Worm (Caenorhabditis elegans) whole organism, L2 larva: ENCODE data around the gene dgk-3.

Experiments used
- C34F6.9 ChIP-seq: fragments of 150-350 bp; optimal IDR thresholded peaks from 2 replicates; lab custom pipeline; 2014; ENCODE audit warnings: missing biosample characterization, missing genetic modification characterization
- F13H6.1 ChIP-seq: sonication (generic microtip); optimal IDR thresholded peaks from 2 replicates; lab custom pipeline; 2016; ENCODE audit warnings: missing genetic modification characterization, missing compliant biosample characterization
- Y55F3AM.14 ChIP-seq: fragments of 200-800 bp; sonication (Bioruptor generic); optimal IDR thresholded peaks from 2 replicates; lab custom pipeline; 2018; ENCODE audit warnings: mild to moderate bottlenecking, missing genetic modification characterization, missing compliant biosample characterization
- ZK546.5 ChIP-seq: sonication (generic microtip); optimal IDR thresholded peaks from 2 replicates; lab custom pipeline; 2017; ENCODE audit warnings: missing biosample characterization, missing genetic modification characterization
- ama-1 ChIP-seq: fragments of 150-350 bp; optimal IDR thresholded peaks from 2 replicates; lab custom pipeline; 2018; ENCODE audit warnings: inconsistent platforms
- blmp-1 ChIP-seq: sonication (generic microtip); optimal IDR thresholded peaks from 2 replicates; lab custom pipeline; 2017; ENCODE audit warnings: missing genetic modification characterization, mild to moderate bottlenecking, missing compliant biosample characterization, antibody characterized with exemption, moderate library complexity; ENCODE audit not compliant: insufficient read depth
- ceh-82 ChIP-seq: fragments of 150-350 bp; optimal IDR thresholded peaks from 2 replicates; lab custom pipeline; 2014; ENCODE audit warnings: missing biosample characterization, missing genetic modification characterization
- crh-2 ChIP-seq: sonication (generic microtip); optimal IDR thresholded peaks from 2 replicates; lab custom pipeline; 2017; ENCODE audit warnings: missing biosample characterization, missing genetic modification characterization
- dmd-4 ChIP-seq: sonication (generic microtip); optimal IDR thresholded peaks from 2 replicates; lab custom pipeline; 2017; ENCODE audit warnings: missing biosample characterization, missing genetic modification characterization
- egl-27 ChIP-seq: sonication (generic microtip); optimal IDR thresholded peaks from 3 replicates; lab custom pipeline; 2017; ENCODE audit warnings: missing biosample characterization, missing genetic modification reagents, missing genetic modification characterization
- elt-1 ChIP-seq: fragments of 150-350 bp; optimal IDR thresholded peaks from 2 replicates; lab custom pipeline; 2014; ENCODE audit warnings: missing biosample characterization, missing genetic modification characterization
- elt-3 ChIP-seq: sonication (generic microtip); optimal IDR thresholded peaks from 2 replicates; lab custom pipeline; 2017; ENCODE audit warnings: missing biosample characterization, missing genetic modification characterization
- fos-1 ChIP-seq: fragments of 150-350 bp; optimal IDR thresholded peaks from 2 replicates; lab custom pipeline; 2014; ENCODE audit warnings: missing biosample characterization, missing genetic modification characterization
- gmeb-1 ChIP-seq: fragments of 150-350 bp; optimal IDR thresholded peaks from 2 replicates; lab custom pipeline; 2014; ENCODE audit warnings: missing biosample characterization, missing genetic modification characterization
- lin-39 ChIP-seq: fragments of 150-350 bp; optimal IDR thresholded peaks from 2 replicates; lab custom pipeline; 2014; ENCODE audit warnings: missing biosample characterization, missing genetic modification reagents, missing genetic modification characterization
- lsy-2 ChIP-seq, 2 experiments: fragments of 150-350 bp in 1 of 2; sonication (generic microtip) in 1 of 2; optimal IDR thresholded peaks; 2 replicates each; lab custom pipeline; 2014 to 2017; ENCODE audit warnings: missing biosample characterization in 2 of 2, missing genetic modification characterization in 2 of 2
- mab-5 ChIP-seq: fragments of 150-350 bp; optimal IDR thresholded peaks from 2 replicates; lab custom pipeline; 2014; ENCODE audit warnings: missing biosample characterization, missing genetic modification characterization
- mdl-1 ChIP-seq, 2 experiments: fragments of 150-350 bp in 1 of 2; sonication (generic microtip) in 1 of 2; optimal IDR thresholded peaks; 2 replicates each; lab custom pipeline; 2017; ENCODE audit warnings: missing biosample characterization in 2 of 2, missing genetic modification characterization in 2 of 2
- nhr-10 ChIP-seq: sonication (generic microtip); optimal IDR thresholded peaks from 2 replicates; lab custom pipeline; 2017; ENCODE audit warnings: missing biosample characterization, missing genetic modification characterization
- nhr-11 ChIP-seq: fragments of 150-350 bp; optimal IDR thresholded peaks from 2 replicates; lab custom pipeline; 2014; ENCODE audit warnings: missing biosample characterization, missing genetic modification characterization
- nhr-129 ChIP-seq: fragments of 150-350 bp; optimal IDR thresholded peaks from 2 replicates; lab custom pipeline; 2014; ENCODE audit warnings: missing biosample characterization, missing genetic modification characterization
- nhr-23 ChIP-seq: fragments of 150-350 bp; optimal IDR thresholded peaks from 2 replicates; lab custom pipeline; 2014; ENCODE audit warnings: missing biosample characterization, missing genetic modification reagents, missing genetic modification characterization
- nhr-237 ChIP-seq: fragments of 150-350 bp; optimal IDR thresholded peaks from 2 replicates; lab custom pipeline; 2014; ENCODE audit warnings: missing biosample characterization, missing genetic modification characterization
- nhr-6 ChIP-seq: fragments of 150-350 bp; optimal IDR thresholded peaks from 2 replicates; lab custom pipeline; 2014; ENCODE audit warnings: missing biosample characterization, missing genetic modification characterization
- nhr-77 ChIP-seq: fragments of 150-350 bp; optimal IDR thresholded peaks from 2 replicates; lab custom pipeline; 2014; ENCODE audit warnings: missing biosample characterization, missing genetic modification characterization
- sem-4 ChIP-seq: fragments of 150-350 bp; optimal IDR thresholded peaks from 2 replicates; lab custom pipeline; 2014; ENCODE audit warnings: missing biosample characterization, missing genetic modification reagents, missing genetic modification characterization
- skn-1 ChIP-seq: sonication (generic microtip); optimal IDR thresholded peaks from 2 replicates; lab custom pipeline; 2017; ENCODE audit warnings: missing biosample characterization, missing genetic modification characterization
- sma-3 ChIP-seq: sonication (generic microtip); optimal IDR thresholded peaks from 2 replicates; lab custom pipeline; 2016; ENCODE audit warnings: missing genetic modification reagents, missing genetic modification characterization, missing compliant biosample characterization
- sma-9 ChIP-seq, 2 experiments: fragments of 150-350 bp in 1 of 2; sonication (generic microtip) in 1 of 2; optimal IDR thresholded peaks; 2 replicates each; lab custom pipeline; 2014 to 2016; ENCODE audit warnings: missing genetic modification characterization in 2 of 2, mild to moderate bottlenecking in 1 of 2, missing biosample characterization in 1 of 2, missing compliant biosample characterization in 1 of 2, missing genetic modification reagents in 1 of 2, moderate library complexity in 1 of 2
- unc-55 ChIP-seq: fragments of 150-350 bp; sonication (generic microtip); optimal IDR thresholded peaks from 3 replicates; lab custom pipeline; 2014; ENCODE audit warnings: missing biosample characterization, missing genetic modification reagents, missing genetic modification characterization
- unc-62 ChIP-seq: fragments of 150-350 bp; optimal IDR thresholded peaks from 2 replicates; lab custom pipeline; 2014; ENCODE audit warnings: missing biosample characterization, missing genetic modification reagents, missing genetic modification characterization
- zag-1 ChIP-seq: fragments of 150-350 bp; optimal IDR thresholded peaks from 2 replicates; lab custom pipeline; 2014; ENCODE audit warnings: missing biosample characterization, missing genetic modification characterization
- ztf-1 ChIP-seq: fragments of 200-800 bp; sonication (Bioruptor generic); conservative IDR thresholded peaks from 2 replicates; pipeline ENCODE4 v1.3.6; 2022; ENCODE audit warnings: missing genetic modification characterization, missing compliant biosample characterization
- ztf-11 ChIP-seq: sonication (generic microtip); optimal IDR thresholded peaks from 2 replicates; lab custom pipeline; 2017; ENCODE audit warnings: missing biosample characterization, missing genetic modification characterization
- ztf-4 ChIP-seq: fragments of 150-350 bp; optimal IDR thresholded peaks from 2 replicates; lab custom pipeline; 2014; ENCODE audit warnings: missing biosample characterization, missing genetic modification characterization

The dgk-3 gene

ce11 chrIII:9118314-9118850 is 44.5 kb upstream of the dgk-3 start, which contains the start of gene grl-11:
Gene grl-11, minus strand, starts transcription at chrIII:9118364.
- TF ChIP-seq nhr-77 (tag; lab: Kevin White, UChicago) (no peak), fos-1 (tag; lab: Kevin White, UChicago) (no peak), F13H6.1 (tag; lab: Kevin White, UChicago) (no peak), mdl-1 (tag; optimal IDR thresholded peaks at IDR 0.05; lab: Kevin White, UChicago) (no peak), nhr-6 (no peak), zag-1 (tag; lab: Kevin White, UChicago) (no peak), Y55F3AM.14 (no peak), blmp-1 (tag; lab: Kevin White, UChicago) (no peak), unc-62 (GFP tag; lab: Kevin White, UChicago) (no peak), nhr-23 (tag; lab: Kevin White, UChicago) (no peak), ceh-82 (no peak), nhr-237 (no peak), crh-2 (tag; lab: Kevin White, UChicago) (no peak), ztf-4 (tag; lab: Kevin White, UChicago) (no peak), mab-5 (tag; lab: Kevin White, UChicago) (no peak), unc-55 (GFP tag; lab: Kevin White, UChicago) (no peak)

- TF ChIP-seq sma-9 (GFP tag; optimal IDR thresholded peaks at IDR 0.05; lab: Kevin White, UChicago), result peak; percentile 1
- no peak for TF ChIP-seq sma-9 (tag; optimal IDR thresholded peaks at IDR 0.05; lab: Kevin White, UChicago)
- no peak for TF ChIP-seq nhr-10 (tag; lab: Kevin White, UChicago)
- TF ChIP-seq egl-27, result no peak
- no peak for TF ChIP-seq sem-4 (tag; lab: Kevin White, UChicago)
- TF ChIP-seq sma-3 (GFP tag; lab: Kevin White, UChicago), result peak; percentile 7
Observed at ce11 chrIII:9118921-9119606, 43.8 kb upstream of the dgk-3 start, which contains the start of gene ced-11. Gene ced-11, plus strand, starts transcription at chrIII:9119556.

ce11 chrIII:9125789-9126304 is 37.0 kb upstream of the dgk-3 start, which contains the start of gene sec-16A.1:
Gene sec-16A.1, plus strand, starts transcription at chrIII:9125839.
- TF ChIP-seq sma-3 (GFP tag; lab: Kevin White, UChicago) (peak; percentile 55), nhr-129 (tag; lab: Kevin White, UChicago) (peak; percentile 27), C34F6.9 (tag; lab: Kevin White, UChicago) (peak; percentile 9), nhr-77 (tag; lab: Kevin White, UChicago) (no peak), sma-9 (GFP tag; optimal IDR thresholded peaks at IDR 0.05; lab: Kevin White, UChicago) (peak; percentile 32), sma-9 (tag; optimal IDR thresholded peaks at IDR 0.05; lab: Kevin White, UChicago) (no peak), blmp-1 (tag; lab: Kevin White, UChicago) (peak; percentile 83), gmeb-1 (tag; lab: Kevin White, UChicago) (peak; percentile 42), crh-2 (tag; lab: Kevin White, UChicago) (peak; percentile 23), egl-27 (no peak), lsy-2 (tag; optimal IDR thresholded peaks at IDR 0.05; lab: Kevin White, UChicago) (peak in 1 of 2 experiments; percentile 49)

- TF ChIP-seq ztf-11 (no peak), ama-1 (lab: Kevin White, UChicago) (no peak), F13H6.1 (tag; lab: Kevin White, UChicago) (no peak), elt-3 (no peak), C34F6.9 (tag; lab: Kevin White, UChicago) (no peak), ztf-1 (no peak), Y55F3AM.14 (no peak), lin-39 (tag; lab: Kevin White, UChicago) (no peak), dmd-4 (tag; lab: Kevin White, UChicago) (no peak), skn-1 (tag; lab: Kevin White, UChicago) (no peak), nhr-11 (tag; lab: Kevin White, UChicago) (no peak), elt-1 (no peak), ZK546.5 (no peak)
- TF ChIP-seq, all 48 proteins: peak for 0
Observed at ce11 chrIII:9130588-9130987, 32.3 kb upstream of the dgk-3 start, which contains the start of gene ZK512.10. Gene ZK512.10, plus strand, starts transcription at chrIII:9130888.
